Worm (Caenorhabditis elegans): ENCODE measurements around the gene nlp-35.

DNA sequence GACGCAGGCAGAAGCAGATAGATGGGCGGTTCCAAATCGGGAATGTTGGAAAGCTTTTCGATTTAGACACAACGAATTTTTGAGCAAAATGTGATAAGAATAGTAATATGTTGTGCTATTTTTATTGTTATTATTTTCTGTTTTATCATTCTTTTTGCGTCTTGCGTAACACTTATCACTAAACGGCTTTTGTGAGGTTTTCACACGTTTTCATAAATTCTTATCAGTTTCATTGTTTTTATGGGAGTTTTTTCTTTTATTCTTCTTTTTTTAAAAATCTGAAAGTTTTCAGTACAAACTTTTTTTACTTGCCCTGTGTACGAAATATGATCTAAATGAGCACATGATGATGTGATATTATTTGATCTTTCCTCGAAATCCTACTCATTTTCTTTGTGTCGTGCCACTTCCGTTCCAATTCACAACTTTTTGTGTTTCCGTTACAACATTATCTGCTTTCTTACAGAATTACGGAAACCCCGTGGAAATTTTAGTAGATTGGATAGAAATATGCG, 21.7 kb upstream of the nlp-35 start, which contains the start of gene fbl-1:
- TF ChIP-seq jun-1 (tag; optimal IDR thresholded peaks at IDR 0.05) (no peak), unc-39 (tag; optimal IDR thresholded peaks at IDR 0.05) (no peak), pha-4 (tag; optimal IDR thresholded peaks at IDR 0.05) (no peak), daf-12 (tag; optimal IDR thresholded peaks at IDR 0.05) (no peak), ztf-11 (tag; optimal IDR thresholded peaks at IDR 0.05) (no peak), nhr-11 (tag; optimal IDR thresholded peaks at IDR 0.05) (no peak), ceh-82 (tag; optimal IDR thresholded peaks at IDR 0.05) (no peak), lsy-12 (tag; optimal IDR thresholded peaks at IDR 0.05) (no peak), nhr-77 (tag; optimal IDR thresholded peaks at IDR 0.05) (no peak), R02D3.7 (tag; optimal IDR thresholded peaks at IDR 0.05) (no peak), nhr-12 (tag; optimal IDR thresholded peaks at IDR 0.05) (no peak), nhr-76 (tag; optimal IDR thresholded peaks at IDR 0.05) (no peak)

Data from whole organism, L3 larva.